Worm (Caenorhabditis elegans) whole organism, mixed stage, embryonic: ENCODE data around the gene nlp-60.

ENCODE experiments used
- nhr-12 ChIP-seq: fragments of 150-350 bp; optimal IDR thresholded peaks from 2 replicates; lab custom pipeline; 2014; ENCODE audit warnings: missing biosample characterization, missing genetic modification characterization
- snpc-4 ChIP-seq: fragments of 150-350 bp; optimal IDR thresholded peaks from 2 replicates; lab custom pipeline; 2014; ENCODE audit warnings: missing biosample characterization, missing genetic modification characterization
- ztf-11 ChIP-seq: fragments of 150-350 bp; optimal IDR thresholded peaks from 2 replicates; lab custom pipeline; 2014; ENCODE audit warnings: missing biosample characterization, missing genetic modification characterization

- TF ChIP-seq nhr-12 (tag; lab: Kevin White, UChicago) (no peak), snpc-4 (tag; lab: Kevin White, UChicago) (no peak), ztf-11 (no peak)
Measured at ce11 chrIV:8708046-8708445, 28.9 kb upstream of the nlp-60 start.
